Fruit fly (Drosophila melanogaster): Measurements from ENCODE around the gene RpS21.

Gene RpS21

dm6 chr2L:2839850-2840249, 16.0 kb upstream of the RpS21 start, which contains the start of gene CG2975:
Gene CG2975, plus strand, starts transcription at chr2L:2840124.
- TF ChIP-seq Sox102F (GFP tag; optimal IDR thresholded peaks at IDR 0.05) = no peak
- TF ChIP-seq Hr4 (GFP tag; optimal IDR thresholded peaks at IDR 0.05) = no peak
- peak in 1 of 2 experiments; percentile 28 for TF ChIP-seq ss (GFP tag; optimal IDR thresholded peaks at IDR 0.05)

dm6 chr2L:2840311-2840710, 15.6 kb upstream of the RpS21 start:
- TF ChIP-seq Smox (GFP tag; optimal IDR thresholded peaks at IDR 0.05) (no peak), Hr38 (GFP tag; optimal IDR thresholded peaks at IDR 0.05) (no peak), Lpt (GFP tag; optimal IDR thresholded peaks at IDR 0.05) (no peak)

dm6 chr2L:2844413-2844812, 11.5 kb upstream of the RpS21 start, which contains the start of gene CG18558:
Gene CG18558, minus strand, starts transcription at chr2L:2844513.
- no peak for TF ChIP-seq Sox14 (GFP tag; optimal IDR thresholded peaks at IDR 0.05)
- no peak for TF ChIP-seq fd85E (GFP tag; optimal IDR thresholded peaks at IDR 0.05)

- peak; percentile 77 for TF ChIP-seq svp (GFP tag)
- TF ChIP-seq fkh (GFP tag; optimal IDR thresholded peaks at IDR 0.05) = no peak
- TF ChIP-seq CG3032 (tag; optimal IDR thresholded peaks at IDR 0.05) = no peak
- no peak for TF ChIP-seq CG11762 (GFP tag; optimal IDR thresholded peaks at IDR 0.05; ENCODE audit: insufficient read depth)
These were observed 10.2 kb upstream of the RpS21 start, which contains the start of gene CG18557 for dm6 chr2L:2845634-2846033. Gene CG18557, minus strand, starts transcription at chr2L:2845734.

dm6 chr2L:2847112-2847682, 8.7 kb upstream of the RpS21 start, which contains the start of the genes CG3117 and CG2983:
Gene CG3117, minus strand, starts transcription at chr2L:2847212.
Gene CG2983, plus strand, starts transcription at chr2L:2847632.
- TF ChIP-seq Sox15 (GFP tag; optimal IDR thresholded peaks at IDR 0.05) = no peak

- no peak for TF ChIP-seq esn (GFP tag; optimal IDR thresholded peaks at IDR 0.05)
- peak; percentile 62 for TF ChIP-seq CG32006 (GFP tag; optimal IDR thresholded peaks at IDR 0.05)
- TF ChIP-seq Hr4 (GFP tag; optimal IDR thresholded peaks at IDR 0.05) = peak; percentile 27
- TF ChIP-seq CG6792 (GFP tag; optimal IDR thresholded peaks at IDR 0.05) = no peak
- no peak for TF ChIP-seq dac (GFP tag; optimal IDR thresholded peaks at IDR 0.05)
- TF ChIP-seq pdm3 (GFP tag; optimal IDR thresholded peaks at IDR 0.05) = no peak
- TF ChIP-seq CG6276 (GFP tag; optimal IDR thresholded peaks at IDR 0.05) = peak; percentile 24
- TF ChIP-seq acj6 (GFP tag; optimal IDR thresholded peaks at IDR 0.05) = peak; percentile 19
- no peak for TF ChIP-seq CG31627 (GFP tag; optimal IDR thresholded peaks at IDR 0.05)
- TF ChIP-seq Sox102F (GFP tag; optimal IDR thresholded peaks at IDR 0.05) = no peak
- peak; percentile 64 for TF ChIP-seq CG8119 (GFP tag; IDR thresholded peaks at IDR 0.05)
- TF ChIP-seq Eip78C (GFP tag) = peak; percentile 64
- no peak for TF ChIP-seq Gug (GFP tag; IDR thresholded peaks at IDR 0.05)
- no peak for TF ChIP-seq CG3032 (tag; optimal IDR thresholded peaks at IDR 0.05)
- no peak for TF ChIP-seq Met (GFP tag; optimal IDR thresholded peaks at IDR 0.05)
- no peak; the same call in 2 of the 3 replicates for TF ChIP-seq eg (GFP tag; IDR thresholded peaks at IDR 0.05)
- no peak for TF ChIP-seq CG7368 (GFP tag; optimal IDR thresholded peaks at IDR 0.05)
- no peak for TF ChIP-seq CG10631 (GFP tag; optimal IDR thresholded peaks at IDR 0.05)
- TF ChIP-seq fd85E (GFP tag; optimal IDR thresholded peaks at IDR 0.05) = no peak
- no peak for TF ChIP-seq Ets21C (GFP tag; optimal IDR thresholded peaks at IDR 0.05)
- no peak for TF ChIP-seq cyc (GFP tag; optimal IDR thresholded peaks at IDR 0.05)
- no peak for TF ChIP-seq Eip93F (GFP tag; optimal IDR thresholded peaks at IDR 0.05)
- no peak for TF ChIP-seq CG9139 (GFP tag; optimal IDR thresholded peaks at IDR 0.05)
- no peak for TF ChIP-seq dsx (GFP tag; optimal IDR thresholded peaks at IDR 0.05; ENCODE audit: poor library complexity, severe bottlenecking)
- peak; percentile 6 for TF ChIP-seq achi (GFP tag; optimal IDR thresholded peaks at IDR 0.05)
- peak; percentile 69 for TF ChIP-seq CG15336 (GFP tag; IDR thresholded peaks at IDR 0.05)
- no peak for TF ChIP-seq fkh (GFP tag; optimal IDR thresholded peaks at IDR 0.05)
- no peak for TF ChIP-seq lz (GFP tag; optimal IDR thresholded peaks at IDR 0.05)
These were observed 4.3 kb upstream of the RpS21 start for dm6 chr2L:2851589-2851988.

Data from whole organism, prepupa.